Fruit fly (Drosophila melanogaster) whole organism, embryonic: ENCODE measurements around the gene Rpn10.

ENCODE experiments used
- Asciz ChIP-seq: fragments of 200-800 bp; sonication (Bioruptor generic); optimal IDR thresholded peaks from 2 replicates; lab custom pipeline; 2017; ENCODE audit warnings: missing biosample characterization, mild to moderate bottlenecking, missing genetic modification characterization, missing genetic modification reagents
- Blimp-1 ChIP-seq: fragments of 200-800 bp; sonication (Bioruptor generic); optimal IDR thresholded peaks from 3 replicates; lab custom pipeline; 2018; ENCODE audit warnings: missing biosample characterization, missing genetic modification characterization, mild to moderate bottlenecking, moderate library complexity, missing genetic modification reagents
- CG12744 ChIP-seq: fragments of 200-800 bp; sonication (Bioruptor generic); optimal IDR thresholded peaks from 2 replicates; lab custom pipeline; 2016; ENCODE audit warnings: missing biosample characterization, missing genetic modification characterization
- CG14050 ChIP-seq: fragments of 200-800 bp; sonication (Bioruptor generic); IDR thresholded peaks from 3 replicates; pipeline ENCODE4 v1.3.6; 2022; ENCODE audit warnings: missing biosample characterization, missing genetic modification characterization
- CG15479 ChIP-seq: fragments of 200-800 bp; sonication (Bioruptor generic); optimal IDR thresholded peaks from 3 replicates; lab custom pipeline; 2019; ENCODE audit warnings: missing biosample characterization, mild to moderate bottlenecking, missing genetic modification characterization, moderate library complexity
- CG1602 ChIP-seq: fragments of 200-800 bp; sonication (Bioruptor generic); optimal IDR thresholded peaks from 3 replicates; lab custom pipeline; 2016; ENCODE audit warnings: missing biosample characterization, missing genetic modification characterization
- CG18599 ChIP-seq: fragments of 200-800 bp; sonication (Bioruptor generic); optimal IDR thresholded peaks from 3 replicates; lab custom pipeline; 2017; ENCODE audit warnings: missing biosample characterization, missing genetic modification characterization, mild to moderate bottlenecking, moderate library complexity, missing genetic modification reagents
- CG2712 ChIP-seq: fragments of 200-800 bp; optimal IDR thresholded peaks from 3 replicates; lab custom pipeline; 2019; ENCODE audit warnings: missing biosample characterization, mild to moderate bottlenecking, missing genetic modification characterization, moderate library complexity
- CG2889 ChIP-seq: fragments of 200-800 bp; sonication (Bioruptor generic); IDR thresholded peaks from 3 replicates; pipeline ENCODE4 v1.3.6; 2022; ENCODE audit warnings: missing biosample characterization, missing genetic modification characterization
- CG34224 ChIP-seq: fragments of 200-800 bp; sonication (Bioruptor generic); IDR thresholded peaks from 3 replicates; pipeline ENCODE4 v1.3.6; 2022; ENCODE audit warnings: missing biosample characterization, missing genetic modification characterization; ENCODE audit not compliant: partially characterized antibody
- CG4328 ChIP-seq: fragments of 200-800 bp; sonication (Bioruptor generic); optimal IDR thresholded peaks from 3 replicates; lab custom pipeline; 2017; ENCODE audit warnings: missing biosample characterization, missing genetic modification reagents, missing genetic modification characterization
- CG5953 ChIP-seq: fragments of 200-800 bp; sonication (Bioruptor generic); IDR thresholded peaks from 2 replicates; pipeline ENCODE4 v1.3.6; 2022; ENCODE audit warnings: missing biosample characterization, missing genetic modification characterization
- CG7372 ChIP-seq: fragments of 200-800 bp; sonication (Bioruptor generic); IDR thresholded peaks from 2 replicates; pipeline ENCODE4 v1.3.6; 2022; ENCODE audit warnings: missing biosample characterization, missing genetic modification characterization
- CG8281 ChIP-seq: fragments of 200-800 bp; sonication (Bioruptor generic); optimal IDR thresholded peaks from 2 replicates; lab custom pipeline; 2018; ENCODE audit warnings: missing biosample characterization, mild to moderate bottlenecking, missing genetic modification characterization, moderate library complexity
- CG9727 ChIP-seq: fragments of 200-800 bp; sonication (Bioruptor generic); optimal IDR thresholded peaks from 3 replicates; lab custom pipeline; 2017; ENCODE audit warnings: missing biosample characterization, mild to moderate bottlenecking, missing genetic modification characterization
- D19A ChIP-seq: fragments of 200-800 bp; optimal IDR thresholded peaks from 3 replicates; lab custom pipeline; 2019; ENCODE audit warnings: missing biosample characterization, mild to moderate bottlenecking, missing genetic modification characterization, moderate library complexity
- D19B ChIP-seq: fragments of 200-800 bp; sonication (Bioruptor generic); optimal IDR thresholded peaks from 2 replicates; lab custom pipeline; 2017; ENCODE audit warnings: missing biosample characterization, mild to moderate bottlenecking, missing genetic modification characterization
- Dad ChIP-seq: fragments of 200-800 bp; sonication (Bioruptor generic); optimal IDR thresholded peaks from 3 replicates; lab custom pipeline; 2016; ENCODE audit warnings: missing biosample characterization, missing genetic modification characterization
- Gsc ChIP-seq: fragments of 200-800 bp; sonication (Bioruptor generic); IDR thresholded peaks from 2 replicates; pipeline ENCODE4 v1.3.6; 2022; ENCODE audit warnings: missing biosample characterization, missing genetic modification characterization
- Hr78 ChIP-seq, 2 experiments: fragments of 200-800 bp in 1 of 2; fragments of >200 bp in 1 of 2; sonication (Bioruptor generic) in 1 of 2; optimal IDR thresholded peaks; 2 replicates each; lab custom pipeline; 2017 to 2019; ENCODE audit warnings: missing biosample characterization in 2 of 2, missing genetic modification characterization in 2 of 2, mild to moderate bottlenecking in 1 of 2, moderate library complexity in 1 of 2
- MBD-R2 ChIP-seq: fragments of 200-800 bp; sonication (Bioruptor generic); IDR thresholded peaks from 2 replicates; pipeline ENCODE4 v1.3.6; 2022; ENCODE audit warnings: missing biosample characterization, missing genetic modification characterization
- MTF-1 ChIP-seq: fragments of 200-800 bp; sonication (Bioruptor generic); optimal IDR thresholded peaks from 2 replicates; lab custom pipeline; 2018; ENCODE audit warnings: missing biosample characterization, mild to moderate bottlenecking, missing genetic modification characterization, borderline replicate concordance
- Max ChIP-seq: fragments of 200-800 bp; sonication (Bioruptor generic); optimal IDR thresholded peaks from 2 replicates; lab custom pipeline; 2016; ENCODE audit warnings: missing biosample characterization, mild to moderate bottlenecking, missing genetic modification characterization
- Mes4 ChIP-seq: fragments of 200-800 bp; sonication (Bioruptor generic); optimal IDR thresholded peaks from 2 replicates; lab custom pipeline; 2016; ENCODE audit warnings: missing biosample characterization, missing genetic modification characterization
- NfI ChIP-seq: fragments of 200-800 bp; sonication (Bioruptor generic); optimal IDR thresholded peaks from 3 replicates; lab custom pipeline; 2018; ENCODE audit warnings: missing biosample characterization, mild to moderate bottlenecking, missing genetic modification characterization, moderate library complexity
- Six4 ChIP-seq: fragments of 200-800 bp; sonication (Bioruptor generic); optimal IDR thresholded peaks from 2 replicates; lab custom pipeline; 2016; ENCODE audit warnings: missing biosample characterization, missing genetic modification characterization
- bcd ChIP-seq: fragments of 200-800 bp; sonication (Bioruptor generic); optimal IDR thresholded peaks from 2 replicates; lab custom pipeline; 2017; ENCODE audit warnings: missing biosample characterization, mild to moderate bottlenecking, missing genetic modification characterization
- br ChIP-seq: fragments of >200 bp; optimal IDR thresholded peaks from 2 replicates; lab custom pipeline; 2017
- crc ChIP-seq: fragments of 200-800 bp; sonication (Bioruptor generic); optimal IDR thresholded peaks from 2 replicates; lab custom pipeline; 2016; ENCODE audit warnings: missing biosample characterization, missing genetic modification characterization
- da ChIP-seq: fragments of 200-800 bp; sonication (Bioruptor generic); optimal IDR thresholded peaks from 2 replicates; lab custom pipeline; 2016; ENCODE audit warnings: missing biosample characterization, missing genetic modification characterization
- ems ChIP-seq: fragments of 200-800 bp; sonication (Bioruptor generic); optimal IDR thresholded peaks from 3 replicates; lab custom pipeline; 2016; ENCODE audit warnings: missing biosample characterization, missing genetic modification characterization
- gem ChIP-seq: fragments of 200-800 bp; sonication (Bioruptor generic); optimal IDR thresholded peaks from 2 replicates; lab custom pipeline; 2019; ENCODE audit warnings: missing biosample characterization, mild to moderate bottlenecking, missing genetic modification characterization, moderate library complexity
- gro ChIP-seq: fragments of 200-800 bp; sonication (Bioruptor generic); optimal IDR thresholded peaks from 2 replicates; lab custom pipeline; 2016; ENCODE audit warnings: missing biosample characterization, missing genetic modification characterization
- h ChIP-seq: fragments of >200 bp; optimal IDR thresholded peaks from 2 replicates; lab custom pipeline; 2017
- hbn ChIP-seq: fragments of 200-800 bp; sonication (Bioruptor generic); IDR thresholded peaks from 2 replicates; pipeline ENCODE4 v1.3.6; 2022; ENCODE audit warnings: missing biosample characterization, missing genetic modification characterization; ENCODE audit not compliant: partially characterized antibody
- lola ChIP-seq, 3 experiments: fragments of >200 bp in 2 of 3; fragments of 200-800 bp in 1 of 3; sonication (Bioruptor generic) in 1 of 3; optimal IDR thresholded peaks; 2 replicates each; lab custom pipeline; 2017 to 2019; ENCODE audit warnings: missing biosample characterization in 3 of 3, missing genetic modification characterization in 3 of 3, mild to moderate bottlenecking in 1 of 3, moderate library complexity in 1 of 3
- nerfin-1 ChIP-seq: fragments of 200-800 bp; sonication (Bioruptor generic); optimal IDR thresholded peaks from 3 replicates; lab custom pipeline; 2019; ENCODE audit warnings: missing biosample characterization, mild to moderate bottlenecking, missing genetic modification characterization, moderate library complexity
- org-1 ChIP-seq: fragments of 200-800 bp; sonication (Bioruptor generic); optimal IDR thresholded peaks from 2 replicates; lab custom pipeline; 2017; ENCODE audit warnings: missing biosample characterization, missing genetic modification characterization
- p53 ChIP-seq: fragments of 200-800 bp; sonication (Bioruptor generic); optimal IDR thresholded peaks from 2 replicates; lab custom pipeline; 2016; ENCODE audit warnings: missing biosample characterization, missing genetic modification characterization
- pan ChIP-seq, 4 experiments: fragments of >200 bp in 3 of 4; fragments of 200-800 bp in 1 of 4; sonication (Bioruptor generic) in 1 of 4; optimal IDR thresholded peaks in 3 of 4; IDR thresholded peaks in 1 of 4; 2 replicates each; pipeline versions ENCODE4 v1.3.6 to Lab custom; 2017 to 2022; ENCODE audit warnings: missing biosample characterization in 2 of 4, missing genetic modification characterization in 2 of 4, mixed read lengths in 1 of 4
- salm ChIP-seq: fragments of 200-800 bp; sonication (Bioruptor generic); optimal IDR thresholded peaks from 2 replicates; lab custom pipeline; 2018; ENCODE audit warnings: missing biosample characterization, mild to moderate bottlenecking, missing genetic modification characterization
- sr ChIP-seq: fragments of 200-800 bp; sonication (Bioruptor generic); IDR thresholded peaks from 3 replicates; pipeline ENCODE4 v1.3.6; 2022; ENCODE audit warnings: missing biosample characterization, missing genetic modification characterization
- trem ChIP-seq: fragments of 200-800 bp; optimal IDR thresholded peaks from 3 replicates; lab custom pipeline; 2019; ENCODE audit warnings: missing biosample characterization, mild to moderate bottlenecking, missing genetic modification characterization, moderate library complexity
- unpg ChIP-seq: fragments of 200-800 bp; sonication (Bioruptor generic); optimal IDR thresholded peaks from 3 replicates; lab custom pipeline; 2018; ENCODE audit warnings: missing biosample characterization, mild to moderate bottlenecking, missing genetic modification characterization, moderate library complexity
- wek ChIP-seq: fragments of 200-800 bp; sonication (Bioruptor generic); optimal IDR thresholded peaks from 3 replicates; lab custom pipeline; 2018; ENCODE audit warnings: missing biosample characterization, mild to moderate bottlenecking, missing genetic modification characterization, moderate library complexity
- wor ChIP-seq: fragments of 200-800 bp; sonication (Bioruptor generic); IDR thresholded peaks from 2 replicates; pipeline ENCODE4 v1.3.6; 2022; ENCODE audit warnings: missing biosample characterization, missing genetic modification characterization
- zen2 ChIP-seq: fragments of 200-800 bp; sonication (Bioruptor generic); IDR thresholded peaks from 3 replicates; pipeline ENCODE4 v1.3.6; 2022; ENCODE audit warnings: missing biosample characterization, missing genetic modification characterization; ENCODE audit not compliant: partially characterized antibody

Rpn10 gene

dm6 chr3L:21523059-21523836, 13.6 kb upstream of the Rpn10 start, which contains the start of gene CG7611 (continued):
- peak; percentile 52 for TF ChIP-seq trem (tag; lab: Kevin White, UChicago)
- TF ChIP-seq CG9727 (GFP tag; lab: Kevin White, UChicago): no peak
- TF ChIP-seq bcd (GFP tag; lab: Kevin White, UChicago): no peak
- no peak for TF ChIP-seq gem
- no peak for TF ChIP-seq br (lab: Kevin White, UChicago)
- no peak for TF ChIP-seq da (GFP tag; lab: Kevin White, UChicago)
- no peak for TF ChIP-seq org-1 (GFP tag; lab: Kevin White, UChicago)
- peak; percentile 21; the same call in 1 of the 2 replicates for TF ChIP-seq hbn (GFP tag; lab: Robert Waterston, UW)
- no peak for TF ChIP-seq CG34224 (GFP tag; lab: Robert Waterston, UW)
- TF ChIP-seq Mes4 (GFP tag; lab: Kevin White, UChicago): no peak
- TF ChIP-seq pan (optimal IDR thresholded peaks at IDR 0.05; lab: Kevin White, UChicago): no peak
- no peak for TF ChIP-seq pan (GFP tag; optimal IDR thresholded peaks at IDR 0.05 in 1 of 2, IDR thresholded peaks at IDR 0.05 in 1 of 2)
- no peak for TF ChIP-seq D19B
- TF ChIP-seq CG4328: no peak
- TF ChIP-seq Gsc (GFP tag; lab: Robert Waterston, UW): no peak
- TF ChIP-seq gro (GFP tag; lab: Kevin White, UChicago): no peak
- TF ChIP-seq nerfin-1 (tag; lab: Kevin White, UChicago): no peak
- no peak for TF ChIP-seq Blimp-1 (GFP tag; lab: Kevin White, UChicago)
- TF ChIP-seq h (lab: Kevin White, UChicago): no peak
- TF ChIP-seq Dad (GFP tag; lab: Kevin White, UChicago): no peak
- TF ChIP-seq MTF-1 (GFP tag; lab: Kevin White, UChicago): no peak

- TF ChIP-seq CG7372 (GFP tag; lab: Robert Waterston, UW) (no peak), D19A (tag; lab: Kevin White, UChicago) (peak; percentile 76), CG14050 (GFP tag; lab: Robert Waterston, UW) (no peak), crc (no peak), Six4 (GFP tag; lab: Kevin White, UChicago) (no peak), Hr78 (GFP tag; optimal IDR thresholded peaks at IDR 0.05; lab: Kevin White, UChicago) (peak in 1 of 2 experiments; percentile 97), lola (GFP tag; optimal IDR thresholded peaks at IDR 0.05; lab: Kevin White, UChicago) (no peak), ems (GFP tag; lab: Kevin White, UChicago) (no peak), CG2712 (tag; lab: Kevin White, UChicago) (peak; percentile 38), sr (no peak), NfI (GFP tag; lab: Kevin White, UChicago) (no peak), CG15479 (no peak), CG12744 (no peak), MBD-R2 (GFP tag; lab: Robert Waterston, UW) (no peak), Max (no peak), salm (no peak), wor (GFP tag; lab: Robert Waterston, UW) (no peak), wek (GFP tag; lab: Kevin White, UChicago) (no peak), CG8281 (tag; lab: Kevin White, UChicago) (no peak), unpg (no peak), CG5953 (GFP tag; lab: Robert Waterston, UW) (no peak), p53 (no peak), CG18599 (GFP tag; lab: Kevin White, UChicago) (no peak), Asciz (no peak), CG1602 (GFP tag; lab: Kevin White, UChicago) (no peak), CG2889 (GFP tag; lab: Robert Waterston, UW) (no peak), zen2 (GFP tag; lab: Robert Waterston, UW) (no peak)
These were observed 12.5 kb upstream of the Rpn10 start for dm6 chr3L:21524071-21524889.
